Fruit fly (Drosophila melanogaster) whole organism, prepupa: ENCODE data around the gene CAHbeta.

ENCODE experiments used
- CG10631 ChIP-seq: fragments of 200-800 bp; sonication (Bioruptor generic); optimal IDR thresholded peaks from 2 replicates; lab custom pipeline; 2016; ENCODE audit warnings: missing biosample characterization, missing genetic modification characterization
- CG10669 ChIP-seq: fragments of 200-800 bp; sonication (Bioruptor generic); optimal IDR thresholded peaks from 3 replicates; lab custom pipeline; 2018; ENCODE audit warnings: missing biosample characterization, mild to moderate bottlenecking, missing genetic modification characterization, moderate library complexity
- CG11294 ChIP-seq: fragments of 200-800 bp; sonication (Bioruptor generic); IDR thresholded peaks from 2 replicates; pipeline ENCODE4 v1.3.6; 2022; ENCODE audit warnings: missing biosample characterization, missing genetic modification characterization
- CG11762 ChIP-seq: fragments of 200-800 bp; sonication (Bioruptor generic); optimal IDR thresholded peaks from 3 replicates; lab custom pipeline; 2016; ENCODE audit warnings: missing biosample characterization, missing genetic modification characterization; ENCODE audit not compliant: insufficient read depth
- CG11902 ChIP-seq: fragments of 200-800 bp; sonication (Bioruptor generic); optimal IDR thresholded peaks from 3 replicates; lab custom pipeline; 2016; ENCODE audit warnings: missing biosample characterization, missing genetic modification characterization
- CG15336 ChIP-seq: fragments of 200-800 bp; sonication (Bioruptor generic); IDR thresholded peaks from 2 replicates; pipeline ENCODE4 v1.3.6; 2022; ENCODE audit warnings: missing biosample characterization, missing genetic modification characterization
- CG1621 ChIP-seq: fragments of 200-800 bp; sonication (Bioruptor generic); optimal IDR thresholded peaks from 3 replicates; lab custom pipeline; 2018; ENCODE audit warnings: missing biosample characterization, mild to moderate bottlenecking, missing genetic modification characterization
- CG16779 ChIP-seq: fragments of 200-800 bp; sonication (Bioruptor generic); optimal IDR thresholded peaks from 3 replicates; lab custom pipeline; 2017; ENCODE audit warnings: missing biosample characterization, mild to moderate bottlenecking, missing genetic modification characterization
- CG3032 ChIP-seq: fragments of 200-800 bp; optimal IDR thresholded peaks from 2 replicates; lab custom pipeline; 2019; ENCODE audit warnings: missing biosample characterization, mild to moderate bottlenecking, missing genetic modification characterization, moderate library complexity
- CG31627 ChIP-seq: fragments of 200-800 bp; sonication (Bioruptor generic); optimal IDR thresholded peaks from 3 replicates; lab custom pipeline; 2016; ENCODE audit warnings: missing biosample characterization, missing genetic modification characterization
- CG32006 ChIP-seq: fragments of 200-800 bp; sonication (Bioruptor generic); optimal IDR thresholded peaks from 3 replicates; lab custom pipeline; 2017; ENCODE audit warnings: missing biosample characterization, mild to moderate bottlenecking, missing genetic modification characterization
- CG34406 ChIP-seq: fragments of 200-800 bp; sonication (Bioruptor generic); optimal IDR thresholded peaks from 3 replicates; lab custom pipeline; 2016; ENCODE audit warnings: missing biosample characterization, missing genetic modification characterization
- CG3919 ChIP-seq: fragments of 200-800 bp; sonication (Bioruptor generic); optimal IDR thresholded peaks from 3 replicates; lab custom pipeline; 2016; ENCODE audit warnings: missing biosample characterization, missing genetic modification characterization
- CG4318 ChIP-seq: fragments of 200-800 bp; sonication (Bioruptor generic); optimal IDR thresholded peaks from 3 replicates; lab custom pipeline; 2017; ENCODE audit warnings: missing biosample characterization, mild to moderate bottlenecking, missing genetic modification characterization
- CG6163 ChIP-seq: fragments of 200-800 bp; sonication (Bioruptor generic); IDR thresholded peaks from 3 replicates; pipeline ENCODE4 v1.3.6; 2022; ENCODE audit warnings: missing biosample characterization, missing genetic modification characterization
- CG6276 ChIP-seq: fragments of 200-800 bp; sonication (Bioruptor generic); optimal IDR thresholded peaks from 2 replicates; lab custom pipeline; 2017; ENCODE audit warnings: missing biosample characterization, mild to moderate bottlenecking, missing genetic modification characterization
- CG6792 ChIP-seq: fragments of 200-800 bp; sonication (Bioruptor generic); optimal IDR thresholded peaks from 3 replicates; lab custom pipeline; 2016; ENCODE audit warnings: missing biosample characterization, missing genetic modification characterization
- CG6854 ChIP-seq: fragments of 200-800 bp; sonication (Bioruptor generic); optimal IDR thresholded peaks from 2 replicates; lab custom pipeline; 2017; ENCODE audit warnings: missing biosample characterization, mild to moderate bottlenecking, missing genetic modification characterization
- CG7368 ChIP-seq: fragments of 200-800 bp; sonication (Bioruptor generic); optimal IDR thresholded peaks from 3 replicates; lab custom pipeline; 2016; ENCODE audit warnings: missing biosample characterization, missing genetic modification characterization
- CG8119 ChIP-seq: fragments of 200-800 bp; sonication (Bioruptor generic); IDR thresholded peaks from 3 replicates; pipeline ENCODE4 v1.3.6; 2022; ENCODE audit warnings: missing biosample characterization, missing genetic modification characterization
- CG8319 ChIP-seq: fragments of 200-800 bp; sonication (Bioruptor generic); optimal IDR thresholded peaks from 3 replicates; lab custom pipeline; 2016; ENCODE audit warnings: missing biosample characterization, missing genetic modification characterization
- CG8632 ChIP-seq: fragments of 200-800 bp; sonication (Bioruptor generic); optimal IDR thresholded peaks from 3 replicates; lab custom pipeline; 2016; ENCODE audit warnings: missing biosample characterization, missing genetic modification characterization
- Eip75B ChIP-seq: fragments of 200-800 bp; sonication (Bioruptor generic); optimal IDR thresholded peaks from 3 replicates; lab custom pipeline; 2016; ENCODE audit warnings: missing biosample characterization, missing genetic modification characterization
- Eip93F ChIP-seq: fragments of 200-800 bp; sonication (Bioruptor generic); optimal IDR thresholded peaks from 2 replicates; lab custom pipeline; 2016; ENCODE audit warnings: missing biosample characterization, mild to moderate bottlenecking, missing genetic modification characterization
- Ets21C ChIP-seq: fragments of 200-800 bp; sonication (Bioruptor generic); optimal IDR thresholded peaks from 3 replicates; lab custom pipeline; 2016; ENCODE audit warnings: missing biosample characterization, missing genetic modification characterization
- Ets96B ChIP-seq: fragments of 200-800 bp; optimal IDR thresholded peaks from 2 replicates; lab custom pipeline; 2019; ENCODE audit warnings: missing biosample characterization, mild to moderate bottlenecking, missing genetic modification characterization, moderate library complexity
- Hr39 ChIP-seq: fragments of 200-800 bp; sonication (Bioruptor generic); optimal IDR thresholded peaks from 2 replicates; lab custom pipeline; 2016; ENCODE audit warnings: missing biosample characterization, missing genetic modification characterization
- Hr4 ChIP-seq: fragments of 200-800 bp; sonication (Bioruptor generic); optimal IDR thresholded peaks from 3 replicates; lab custom pipeline; 2016; ENCODE audit warnings: missing biosample characterization, missing genetic modification characterization
- Met ChIP-seq: fragments of 200-800 bp; sonication (Bioruptor generic); optimal IDR thresholded peaks from 3 replicates; lab custom pipeline; 2016; ENCODE audit warnings: missing biosample characterization, missing genetic modification characterization
- Smox ChIP-seq: fragments of 200-800 bp; sonication (Bioruptor generic); optimal IDR thresholded peaks from 3 replicates; lab custom pipeline; 2016; ENCODE audit warnings: missing biosample characterization, missing genetic modification characterization
- Sox102F ChIP-seq: fragments of 200-800 bp; sonication (Bioruptor generic); optimal IDR thresholded peaks from 2 replicates; lab custom pipeline; 2016; ENCODE audit warnings: missing biosample characterization, mild to moderate bottlenecking, missing genetic modification characterization
- Sox14 ChIP-seq: fragments of 200-800 bp; sonication (Bioruptor generic); optimal IDR thresholded peaks from 3 replicates; lab custom pipeline; 2016; ENCODE audit warnings: missing biosample characterization, missing genetic modification characterization
- Sox15 ChIP-seq: fragments of 200-800 bp; sonication (Bioruptor generic); optimal IDR thresholded peaks from 3 replicates; lab custom pipeline; 2016; ENCODE audit warnings: missing biosample characterization, missing genetic modification characterization
- achi ChIP-seq: fragments of 200-800 bp; sonication (Bioruptor generic); optimal IDR thresholded peaks from 3 replicates; lab custom pipeline; 2016; ENCODE audit warnings: missing biosample characterization, missing genetic modification characterization
- cyc ChIP-seq: fragments of 200-800 bp; sonication (Bioruptor generic); optimal IDR thresholded peaks from 3 replicates; lab custom pipeline; 2016; ENCODE audit warnings: missing biosample characterization, missing genetic modification characterization
- dac ChIP-seq: fragments of 200-800 bp; sonication (Bioruptor generic); optimal IDR thresholded peaks from 2 replicates; lab custom pipeline; 2017; ENCODE audit warnings: missing biosample characterization, mild to moderate bottlenecking, missing genetic modification characterization
- eg ChIP-seq: fragments of 200-800 bp; sonication (Bioruptor generic); IDR thresholded peaks from 3 replicates; pipeline ENCODE4 v1.3.6; 2022; ENCODE audit warnings: missing biosample characterization, missing genetic modification characterization
- esn ChIP-seq: fragments of 200-800 bp; sonication (Bioruptor generic); optimal IDR thresholded peaks from 2 replicates; lab custom pipeline; 2016; ENCODE audit warnings: missing biosample characterization, mild to moderate bottlenecking, missing genetic modification characterization, moderate library complexity
- lz ChIP-seq: fragments of 200-800 bp; sonication (Bioruptor generic); optimal IDR thresholded peaks from 3 replicates; lab custom pipeline; 2016; ENCODE audit warnings: missing biosample characterization, missing genetic modification characterization
- net ChIP-seq: fragments of 200-800 bp; sonication (Bioruptor generic); optimal IDR thresholded peaks from 3 replicates; lab custom pipeline; 2016; ENCODE audit warnings: missing biosample characterization, missing genetic modification characterization
- pdm3 ChIP-seq: fragments of 200-800 bp; sonication (Bioruptor generic); optimal IDR thresholded peaks from 3 replicates; lab custom pipeline; 2016; ENCODE audit warnings: missing biosample characterization, missing genetic modification characterization
- salr ChIP-seq, 2 experiments: fragments of 200-800 bp; sonication (Bioruptor generic); optimal IDR thresholded peaks; 3 replicates each; lab custom pipeline; 2016 to 2018; ENCODE audit warnings: missing biosample characterization in 2 of 2, missing genetic modification characterization in 2 of 2, mild to moderate bottlenecking in 1 of 2
- spab ChIP-seq: fragments of 200-800 bp; sonication (Bioruptor generic); optimal IDR thresholded peaks from 2 replicates; lab custom pipeline; 2017; ENCODE audit warnings: missing biosample characterization, mild to moderate bottlenecking, missing genetic modification characterization, missing genetic modification reagents
- svp ChIP-seq: fragments of 200-800 bp; sonication (Bioruptor generic); peaks from one replicate; lab custom pipeline; 2016; ENCODE audit warnings: missing biosample characterization, missing genetic modification characterization
- topi ChIP-seq: fragments of 200-800 bp; sonication (Bioruptor generic); optimal IDR thresholded peaks from 3 replicates; lab custom pipeline; 2016; ENCODE audit warnings: missing biosample characterization, missing genetic modification characterization
- vri ChIP-seq: fragments of 200-800 bp; sonication (Bioruptor generic); optimal IDR thresholded peaks from 3 replicates; lab custom pipeline; 2016; ENCODE audit warnings: missing biosample characterization, mild to moderate bottlenecking, missing genetic modification characterization

The CAHbeta gene

DNA sequence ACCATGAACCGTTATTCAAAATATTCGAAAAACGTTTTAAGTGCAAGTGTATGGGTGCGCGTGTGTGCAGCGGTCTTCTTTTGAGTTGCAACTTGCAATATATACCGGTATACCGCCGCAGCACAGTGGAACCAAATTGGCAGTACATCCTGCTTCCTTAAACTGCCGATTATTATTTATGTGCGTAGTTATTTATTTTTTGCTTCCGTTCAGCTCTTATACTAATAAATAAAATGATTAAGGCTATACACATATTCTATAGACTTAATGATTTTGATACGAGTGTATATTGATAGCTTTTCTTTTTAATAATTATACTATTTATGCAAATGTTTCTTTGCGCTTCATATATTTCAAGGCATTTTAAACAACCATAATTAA lies 10.7 kb upstream of the CAHbeta start (continued):
- TF ChIP-seq eg (GFP tag; lab: Robert Waterston, UW), result no peak
- TF ChIP-seq vri, result no peak
- TF ChIP-seq CG3919 (GFP tag; lab: Kevin White, UChicago), result no peak
- no peak for TF ChIP-seq Eip93F (GFP tag; lab: Kevin White, UChicago)
- no peak for TF ChIP-seq Ets96B (tag; lab: Kevin White, UChicago)
- peak; percentile 21 for TF ChIP-seq Hr39
- no peak for TF ChIP-seq CG1621

DNA sequence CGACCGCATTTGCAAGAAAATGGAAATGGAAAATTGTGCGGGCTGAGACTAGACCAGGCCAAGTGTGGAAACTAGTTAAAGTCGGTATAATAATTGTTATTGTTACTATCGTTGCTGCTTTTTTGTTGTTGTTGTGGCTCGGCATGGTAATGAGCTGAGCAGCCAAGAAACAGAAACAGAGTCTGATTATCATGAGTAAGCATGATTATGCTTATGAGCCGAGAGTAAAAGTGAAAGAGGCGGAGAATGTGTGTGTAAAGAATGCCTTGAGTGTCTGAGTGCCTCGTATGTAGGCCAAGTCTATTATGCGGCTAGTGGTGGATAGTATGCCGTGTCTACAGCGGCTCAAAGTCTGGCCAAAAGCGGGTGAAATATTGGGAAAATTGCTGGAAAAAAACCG lies 10.0 kb upstream of the CAHbeta start:
- TF ChIP-seq CG3032 (tag; lab: Kevin White, UChicago) (no peak), Met (GFP tag; lab: Kevin White, UChicago) (no peak), CG6276 (no peak), vri (no peak), CG10669 (GFP tag; lab: Kevin White, UChicago) (no peak), CG32006 (GFP tag; lab: Kevin White, UChicago) (no peak), cyc (no peak), topi (GFP tag; lab: Kevin White, UChicago) (no peak), lz (GFP tag; lab: Kevin White, UChicago) (no peak), spab (GFP tag; lab: Kevin White, UChicago) (no peak), CG15336 (GFP tag; lab: Robert Waterston, UW) (no peak), CG1621 (no peak), pdm3 (GFP tag; lab: Kevin White, UChicago) (no peak), CG6163 (GFP tag; lab: Robert Waterston, UW) (no peak), Ets21C (GFP tag; lab: Kevin White, UChicago) (no peak), net (GFP tag; lab: Kevin White, UChicago) (no peak), Ets96B (tag; lab: Kevin White, UChicago) (no peak)

dm6 chr3R:8971794-8972193 lies 8.9 kb upstream of the CAHbeta start:
- no peak for TF ChIP-seq net (GFP tag; lab: Kevin White, UChicago)
- no peak for TF ChIP-seq esn (GFP tag; lab: Kevin White, UChicago)
- no peak for TF ChIP-seq Eip93F (GFP tag; lab: Kevin White, UChicago)
- peak; percentile 50 for TF ChIP-seq CG16779 (tag; lab: Kevin White, UChicago)
- no peak for TF ChIP-seq Ets21C (GFP tag; lab: Kevin White, UChicago)
- no peak for TF ChIP-seq lz (GFP tag; lab: Kevin White, UChicago)
- TF ChIP-seq CG3919 (GFP tag; lab: Kevin White, UChicago), result peak; percentile 2
- peak; percentile 62 for TF ChIP-seq CG6163 (GFP tag; lab: Robert Waterston, UW)
- TF ChIP-seq spab (GFP tag; lab: Kevin White, UChicago), result peak; percentile 9
- TF ChIP-seq cyc, result no peak
- TF ChIP-seq CG1621, result peak; percentile 29
- TF ChIP-seq salr (GFP tag; optimal IDR thresholded peaks at IDR 0.05; lab: Kevin White, UChicago), result peak in 1 of 2 experiments; percentile 39
- TF ChIP-seq Hr39, result no peak
- TF ChIP-seq CG11902 (GFP tag; lab: Kevin White, UChicago), result no peak
- no peak for TF ChIP-seq Sox15 (GFP tag; lab: Kevin White, UChicago)
- no peak for TF ChIP-seq CG6792 (GFP tag; lab: Kevin White, UChicago)
- TF ChIP-seq Sox102F (GFP tag; lab: Kevin White, UChicago), result no peak
- TF ChIP-seq CG11294 (GFP tag; lab: Robert Waterston, UW), result no peak
- TF ChIP-seq svp (GFP tag; lab: Kevin White, UChicago), result no peak
- peak; percentile 20 for TF ChIP-seq CG8632 (GFP tag; lab: Kevin White, UChicago)
- TF ChIP-seq CG6854, result peak; percentile 13
- peak; percentile 30 for TF ChIP-seq achi (GFP tag; lab: Kevin White, UChicago)
- TF ChIP-seq Ets96B (tag; lab: Kevin White, UChicago), result peak; percentile 12
- TF ChIP-seq CG10631 (GFP tag; lab: Kevin White, UChicago), result no peak
- TF ChIP-seq CG7368 (GFP tag; lab: Kevin White, UChicago), result no peak
- no peak for TF ChIP-seq CG4318 (GFP tag; lab: Kevin White, UChicago)
- no peak for TF ChIP-seq CG31627 (GFP tag; lab: Kevin White, UChicago)
- no peak for TF ChIP-seq Sox14
- TF ChIP-seq CG8319 (GFP tag; lab: Kevin White, UChicago), result no peak
- no peak for TF ChIP-seq CG34406 (GFP tag; lab: Kevin White, UChicago)
- peak; percentile 64 for TF ChIP-seq CG15336 (GFP tag; lab: Robert Waterston, UW)
- TF ChIP-seq Hr4 (GFP tag; lab: Kevin White, UChicago), result no peak
- TF ChIP-seq CG8119 (GFP tag; lab: Robert Waterston, UW), result peak; percentile 66; the same call in 2 of the 3 replicates
- TF ChIP-seq CG11762 (GFP tag; lab: Kevin White, UChicago), result no peak
- peak; percentile 41 for TF ChIP-seq CG32006 (GFP tag; lab: Kevin White, UChicago)
- peak; percentile 2 for TF ChIP-seq CG10669 (GFP tag; lab: Kevin White, UChicago)
- TF ChIP-seq vri, result no peak
- no peak for TF ChIP-seq Met (GFP tag; lab: Kevin White, UChicago)
- peak; percentile 72 for TF ChIP-seq Eip75B
- TF ChIP-seq Smox (GFP tag; lab: Kevin White, UChicago), result no peak
- peak; percentile 38 for TF ChIP-seq dac (GFP tag; lab: Kevin White, UChicago)
- TF ChIP-seq CG6276, result peak; percentile 73
- TF ChIP-seq pdm3 (GFP tag; lab: Kevin White, UChicago), result no peak
